Fruit fly (Drosophila melanogaster) whole organism: ENCODE measurements around the gene ihog.

Source experiments
- CG8478 ChIP-seq: fragments of >200 bp; optimal IDR thresholded peaks from 2 replicates; lab custom pipeline; 2018; ENCODE audit warnings: inconsistent platforms
- usp ChIP-seq: fragments of >200 bp; optimal IDR thresholded peaks from 2 replicates; lab custom pipeline; 2017; ENCODE audit warnings: missing biosample characterization, missing genetic modification characterization, mixed read lengths

DNA sequence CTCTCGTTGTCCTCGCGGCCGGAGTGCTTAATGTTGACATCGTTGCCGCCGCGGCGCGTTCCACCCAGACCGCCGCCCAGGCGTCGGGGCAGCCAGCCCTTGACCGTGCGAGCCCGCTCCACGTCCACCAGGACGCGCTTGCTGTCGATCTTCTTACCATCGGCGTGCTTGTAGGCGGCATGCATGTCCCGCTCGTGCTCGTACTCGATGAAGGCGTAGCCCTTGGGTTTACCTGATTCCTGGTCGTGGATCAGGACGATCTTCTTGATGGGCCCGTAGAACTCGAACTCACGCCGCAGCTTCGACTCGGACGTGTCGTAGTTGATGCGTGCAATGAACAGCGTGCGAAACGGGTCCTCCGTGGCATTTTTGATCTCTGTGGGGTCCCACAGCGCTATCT lies 22.2 kb upstream of the ihog start:
- TF ChIP-seq CG8478 (lab: Kevin White, UChicago) = no peak
- TF ChIP-seq usp (GFP tag; lab: Kevin White, UChicago) = no peak
